Worm (Caenorhabditis elegans): ENCODE results near the gene Y49F6B.9.

DNA sequence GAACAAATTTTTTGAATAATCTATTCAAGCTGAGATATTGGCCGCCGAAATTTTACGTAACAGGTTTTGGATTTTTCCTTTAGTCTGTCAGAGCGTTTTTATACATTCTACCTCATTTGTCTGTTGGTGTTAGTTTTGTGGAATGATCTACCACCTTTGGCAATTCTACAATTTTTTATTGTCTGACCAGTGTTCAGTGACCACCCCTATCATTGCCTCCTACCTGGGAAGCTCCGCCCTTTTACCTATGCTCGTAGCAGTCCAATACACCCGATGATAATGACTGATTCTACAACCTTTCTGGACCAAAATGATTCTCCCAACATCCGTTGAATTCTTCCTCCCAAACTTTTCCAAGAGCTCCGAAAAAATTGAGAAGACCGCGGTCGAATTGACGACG lies 25.4 kb downstream of the Y49F6B.9 start, which contains the start of gene sdz-32:
- TF ChIP-seq zim-3 (tag; optimal IDR thresholded peaks at IDR 0.05), result no peak
- TF ChIP-seq snpc-4 (GFP tag; optimal IDR thresholded peaks at IDR 0.05), result no peak
- TF ChIP-seq snpc-4 (tag; optimal IDR thresholded peaks at IDR 0.05), result no peak

Data from whole organism, young adult.